Worm (Caenorhabditis elegans) whole organism, L3 larva: Measurements from ENCODE around the gene C42D8.9.

ENCODE experiments used
- aly-2 ChIP-seq: fragments of 150-350 bp; optimal IDR thresholded peaks from 2 replicates; lab custom pipeline; 2014; ENCODE audit warnings: missing biosample characterization, missing genetic modification characterization
- ama-1 ChIP-seq: fragments of 150-350 bp; optimal IDR thresholded peaks from 2 replicates; lab custom pipeline; 2018
- ceh-16 ChIP-seq: sonication (generic microtip); optimal IDR thresholded peaks from 2 replicates; lab custom pipeline; 2017; ENCODE audit warnings: missing biosample characterization, missing genetic modification characterization
- ceh-28 ChIP-seq: fragments of 150-350 bp; optimal IDR thresholded peaks from 2 replicates; lab custom pipeline; 2014; ENCODE audit warnings: missing biosample characterization, missing genetic modification reagents, missing genetic modification characterization
- ceh-82 ChIP-seq: fragments of 150-350 bp; optimal IDR thresholded peaks from 2 replicates; lab custom pipeline; 2014; ENCODE audit warnings: missing biosample characterization, missing genetic modification characterization
- ceh-9 ChIP-seq: sonication (generic microtip); optimal IDR thresholded peaks from 2 replicates; lab custom pipeline; 2018; ENCODE audit warnings: missing biosample characterization, missing genetic modification characterization
- daf-12 ChIP-seq: fragments of 150-350 bp; optimal IDR thresholded peaks from 2 replicates; lab custom pipeline; 2014; ENCODE audit warnings: missing biosample characterization, missing genetic modification reagents, missing genetic modification characterization
- egl-27 ChIP-seq: sonication (generic microtip); optimal IDR thresholded peaks from 4 replicates; lab custom pipeline; 2017; ENCODE audit warnings: missing biosample characterization, missing genetic modification reagents, missing genetic modification characterization
- egl-5 ChIP-seq: fragments of 150-350 bp; optimal IDR thresholded peaks from 2 replicates; lab custom pipeline; 2017; ENCODE audit warnings: missing biosample characterization, missing genetic modification reagents, missing genetic modification characterization, inconsistent platforms
- elt-2 ChIP-seq: sonication (generic microtip); optimal IDR thresholded peaks from 2 replicates; lab custom pipeline; 2016; ENCODE audit warnings: missing genetic modification reagents, mild to moderate bottlenecking, missing genetic modification characterization, missing compliant biosample characterization
- eor-1 ChIP-seq, 2 experiments: fragments of 150-350 bp; optimal IDR thresholded peaks; 2 replicates each; lab custom pipeline; 2014 to 2018; ENCODE audit warnings: missing biosample characterization in 2 of 2, missing genetic modification characterization in 2 of 2
- fkh-10 ChIP-seq: sonication (generic microtip); optimal IDR thresholded peaks from 2 replicates; lab custom pipeline; 2017; ENCODE audit warnings: missing biosample characterization, missing genetic modification reagents, missing genetic modification characterization
- fkh-2 ChIP-seq: fragments of 150-350 bp; optimal IDR thresholded peaks from 2 replicates; lab custom pipeline; 2014; ENCODE audit warnings: missing biosample characterization, missing genetic modification reagents, missing genetic modification characterization
- hmg-11 ChIP-seq: sonication (generic microtip); optimal IDR thresholded peaks from 2 replicates; lab custom pipeline; 2016; ENCODE audit warnings: missing genetic modification characterization, missing compliant biosample characterization
- jun-1 ChIP-seq: fragments of 150-350 bp; optimal IDR thresholded peaks from 2 replicates; lab custom pipeline; 2014; ENCODE audit warnings: missing biosample characterization, missing genetic modification reagents, missing genetic modification characterization
- lin-39 ChIP-seq: fragments of 150-350 bp; optimal IDR thresholded peaks from 2 replicates; lab custom pipeline; 2018; ENCODE audit warnings: missing biosample characterization, missing genetic modification reagents, missing genetic modification characterization
- lsy-12 ChIP-seq: sonication (generic microtip); optimal IDR thresholded peaks from 2 replicates; lab custom pipeline; 2016; ENCODE audit warnings: mild to moderate bottlenecking, missing genetic modification characterization, missing compliant biosample characterization
- mdl-1 ChIP-seq: fragments of 150-350 bp; optimal IDR thresholded peaks from 2 replicates; lab custom pipeline; 2014; ENCODE audit warnings: missing biosample characterization, missing genetic modification characterization
- mml-1 ChIP-seq: fragments of 150-350 bp; sonication (generic microtip); optimal IDR thresholded peaks from 3 replicates; lab custom pipeline; 2014; ENCODE audit warnings: missing biosample characterization, missing genetic modification characterization
- nfya-1 ChIP-seq: sonication (generic microtip); optimal IDR thresholded peaks from 2 replicates; lab custom pipeline; 2017; ENCODE audit warnings: missing genetic modification characterization, mild to moderate bottlenecking, missing compliant biosample characterization, antibody characterized with exemption, moderate library complexity; ENCODE audit not compliant: insufficient read depth
- nhr-12 ChIP-seq: fragments of 150-350 bp; optimal IDR thresholded peaks from 2 replicates; lab custom pipeline; 2014; ENCODE audit warnings: missing biosample characterization, missing genetic modification characterization
- nhr-23 ChIP-seq: fragments of 150-350 bp; optimal IDR thresholded peaks from 2 replicates; lab custom pipeline; 2014; ENCODE audit warnings: missing biosample characterization, missing genetic modification reagents, missing genetic modification characterization
- nhr-237 ChIP-seq: fragments of 150-350 bp; optimal IDR thresholded peaks from 2 replicates; lab custom pipeline; 2014; ENCODE audit warnings: missing biosample characterization, missing genetic modification characterization
- nhr-25 ChIP-seq: sonication (generic microtip); optimal IDR thresholded peaks from 2 replicates; lab custom pipeline; 2017; ENCODE audit warnings: missing biosample characterization, missing genetic modification characterization
- nhr-43 ChIP-seq: sonication (generic microtip); optimal IDR thresholded peaks from 2 replicates; lab custom pipeline; 2016; ENCODE audit warnings: mild to moderate bottlenecking, missing genetic modification characterization, missing compliant biosample characterization; ENCODE audit not compliant: poor library complexity, severe bottlenecking
- nhr-67 ChIP-seq: fragments of 150-350 bp; optimal IDR thresholded peaks from 2 replicates; lab custom pipeline; 2014; ENCODE audit warnings: missing biosample characterization, missing genetic modification characterization
- nhr-77 ChIP-seq: fragments of 150-350 bp; optimal IDR thresholded peaks from 2 replicates; lab custom pipeline; 2014; ENCODE audit warnings: missing biosample characterization, missing genetic modification characterization
- pha-4 ChIP-seq: fragments of 150-350 bp; optimal IDR thresholded peaks from 2 replicates; lab custom pipeline; 2014; ENCODE audit warnings: missing biosample characterization, missing genetic modification reagents, missing genetic modification characterization
- tbx-2 ChIP-seq: sonication (generic microtip); optimal IDR thresholded peaks from 2 replicates; lab custom pipeline; 2016; ENCODE audit warnings: mild to moderate bottlenecking, missing genetic modification characterization, missing compliant biosample characterization
- unc-39 ChIP-seq: sonication (generic microtip); optimal IDR thresholded peaks from 4 replicates; lab custom pipeline; 2017; ENCODE audit warnings: missing biosample characterization, missing genetic modification characterization
- unc-62 ChIP-seq: fragments of 150-350 bp; sonication (generic microtip); optimal IDR thresholded peaks from 4 replicates; lab custom pipeline; 2014; ENCODE audit warnings: missing biosample characterization, missing genetic modification reagents, missing genetic modification characterization
- ztf-11 ChIP-seq: fragments of 150-350 bp; optimal IDR thresholded peaks from 2 replicates; lab custom pipeline; 2014; ENCODE audit warnings: missing biosample characterization, missing genetic modification characterization

The C42D8.9 gene

DNA sequence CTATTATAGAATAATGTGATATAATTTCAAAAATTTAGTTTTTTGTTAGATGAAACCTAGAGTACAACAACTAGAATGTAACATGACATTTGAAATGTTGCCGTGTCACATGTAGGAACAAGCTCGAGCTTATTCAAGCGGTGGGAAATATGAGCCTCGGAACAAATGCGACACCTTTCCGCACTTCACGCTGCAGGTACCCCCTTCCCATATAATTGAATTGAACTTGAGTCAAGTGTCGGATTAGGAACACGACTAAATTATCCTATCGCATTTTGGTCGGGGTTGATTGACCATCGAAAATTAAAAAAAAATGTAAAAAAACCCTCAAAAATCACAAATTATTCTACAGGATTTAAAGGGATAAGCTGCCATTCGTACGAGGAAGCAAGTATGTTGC lies 13.4 kb upstream of the C42D8.9 start:
- TF ChIP-seq fkh-10 (GFP tag; lab: Kevin White, UChicago) = no peak
- TF ChIP-seq nhr-77 = no peak
- TF ChIP-seq mml-1 (tag; lab: Kevin White, UChicago) = no peak
- TF ChIP-seq nhr-237 (tag; lab: Kevin White, UChicago) = no peak
- no peak for TF ChIP-seq daf-12 (tag; lab: Kevin White, UChicago)
- no peak for TF ChIP-seq nhr-67 (tag; lab: Kevin White, UChicago)
- TF ChIP-seq jun-1 (tag; lab: Kevin White, UChicago) = no peak
- no peak for TF ChIP-seq nhr-43 (tag; lab: Kevin White, UChicago)

DNA sequence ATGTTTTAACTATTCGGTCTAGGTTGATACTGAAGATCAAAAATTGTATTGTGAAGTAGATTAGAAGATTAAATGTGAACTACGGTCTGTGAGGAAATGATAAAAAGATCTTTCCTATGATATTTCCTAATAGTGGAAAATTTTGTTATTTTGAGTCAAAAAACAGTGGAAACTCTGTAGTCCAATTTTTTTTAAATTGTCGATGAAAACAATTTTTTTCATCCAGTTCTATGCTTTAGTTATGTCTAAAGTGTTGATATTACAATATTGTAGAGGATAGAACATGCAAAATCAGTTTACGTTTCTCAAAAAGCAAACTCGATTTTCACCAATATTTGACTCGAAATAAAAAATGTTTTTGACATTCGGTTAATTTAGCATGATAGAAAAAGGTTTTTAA lies 12.8 kb upstream of the C42D8.9 start:
- no peak for TF ChIP-seq ceh-9 (tag; lab: Kevin White, UChicago)
- no peak for TF ChIP-seq egl-5 (tag; lab: Kevin White, UChicago)
- TF ChIP-seq jun-1 (tag; lab: Kevin White, UChicago) = no peak
- no peak for TF ChIP-seq nfya-1 (tag; lab: Kevin White, UChicago)
- no peak for TF ChIP-seq nhr-67 (tag; lab: Kevin White, UChicago)
- no peak for TF ChIP-seq eor-1 (tag; optimal IDR thresholded peaks at IDR 0.05; lab: Kevin White, UChicago)
- no peak for TF ChIP-seq ceh-28
- no peak for TF ChIP-seq daf-12 (tag; lab: Kevin White, UChicago)
- TF ChIP-seq lsy-12 (tag; lab: Kevin White, UChicago) = no peak
- TF ChIP-seq nhr-237 (tag; lab: Kevin White, UChicago) = no peak
- no peak for TF ChIP-seq nhr-12
- no peak for TF ChIP-seq egl-27
- no peak for TF ChIP-seq ceh-16
- no peak for TF ChIP-seq pha-4
- TF ChIP-seq, all 47 proteins: peak for 0

DNA sequence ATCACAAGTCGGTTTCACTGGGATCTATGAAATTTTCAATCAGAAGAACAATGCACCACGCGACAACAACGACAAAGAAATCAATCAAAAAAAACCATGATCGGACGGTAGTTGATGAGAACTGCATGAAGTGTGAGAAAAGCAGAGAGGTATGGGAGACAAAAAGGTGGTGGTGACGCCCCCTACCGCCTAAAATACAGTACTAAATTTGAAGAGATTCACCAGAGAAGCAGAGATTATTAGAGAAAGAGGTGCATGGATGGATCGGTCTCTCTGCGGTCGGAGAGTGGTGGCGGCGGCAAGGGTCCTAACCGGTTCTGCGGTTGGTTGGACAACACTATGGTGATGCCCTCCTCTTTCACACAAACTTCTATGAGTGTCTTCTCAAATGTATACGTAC lies 12.4 kb upstream of the C42D8.9 start:
- TF ChIP-seq pha-4 (peak; percentile 33), nhr-43 (tag; lab: Kevin White, UChicago) (peak; percentile 80), lin-39 (tag; lab: Kevin White, UChicago) (peak; percentile 28), elt-2 (tag; lab: Kevin White, UChicago) (peak; percentile 28), nhr-23 (peak; percentile 77), jun-1 (tag; lab: Kevin White, UChicago) (peak; percentile 44), unc-39 (no peak), nhr-25 (tag; lab: Kevin White, UChicago) (peak; percentile 86), mdl-1 (tag; lab: Kevin White, UChicago) (peak; percentile 26), lsy-12 (tag; lab: Kevin White, UChicago) (peak; percentile 39), ama-1 (lab: Kevin White, UChicago) (peak; percentile 56), unc-62 (GFP tag; lab: Kevin White, UChicago) (peak; percentile 50), nhr-77 (no peak), ceh-82 (tag; lab: Kevin White, UChicago) (no peak), aly-2 (no peak), nfya-1 (tag; lab: Kevin White, UChicago) (peak; percentile 51), hmg-11 (no peak), ztf-11 (tag; lab: Kevin White, UChicago) (no peak)

DNA sequence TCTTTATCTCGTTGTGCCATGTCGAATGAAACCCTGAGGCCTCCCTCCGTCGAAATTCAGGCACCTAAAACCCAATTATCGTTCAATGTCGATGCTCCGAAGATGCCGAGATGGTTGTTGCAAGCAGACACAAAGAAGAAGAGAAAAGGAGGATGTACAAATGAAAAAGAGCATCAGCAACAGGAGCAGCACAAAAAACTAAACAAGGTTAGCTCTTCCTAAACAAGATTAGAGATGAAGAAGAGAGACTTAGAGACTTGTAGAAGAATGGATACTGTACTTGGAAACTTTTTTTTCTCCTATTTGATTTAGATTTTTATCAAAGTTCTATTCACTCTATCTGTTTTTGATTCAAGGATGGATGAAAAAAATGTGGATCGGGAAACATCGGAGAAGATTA lies 10.7 kb upstream of the C42D8.9 start:
- TF ChIP-seq tbx-2 (tag; lab: Kevin White, UChicago) (no peak), fkh-10 (GFP tag; lab: Kevin White, UChicago) (peak; percentile 85)

DNA sequence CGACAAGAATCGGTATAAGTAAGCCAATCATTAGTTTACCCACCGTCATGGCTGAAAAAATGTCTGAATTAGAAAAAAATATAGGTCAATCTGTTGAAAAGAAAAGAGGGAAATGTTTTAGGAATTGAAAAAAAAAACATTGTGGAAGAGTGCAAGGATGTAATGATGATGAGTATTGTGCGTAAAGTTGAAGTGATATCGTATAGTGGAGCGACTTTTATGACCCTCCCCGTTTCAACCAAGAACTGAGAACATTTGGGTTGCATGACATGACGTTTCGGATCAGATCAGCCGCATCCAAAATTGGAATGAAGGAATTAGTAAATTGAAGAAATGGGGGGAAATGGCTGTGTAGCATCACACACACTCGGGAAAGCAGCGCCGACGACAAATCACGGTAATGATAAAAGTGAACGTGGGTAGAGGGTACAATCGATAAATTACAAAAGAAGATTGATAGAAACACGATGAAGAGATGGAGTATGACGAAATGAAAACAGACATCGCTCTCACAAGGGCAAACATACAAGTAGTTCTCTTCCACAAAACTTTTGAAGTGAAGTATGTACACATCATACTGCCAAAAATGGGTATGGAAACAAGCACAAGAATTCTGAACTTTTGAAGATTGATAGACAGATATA lies 10.1 kb upstream of the C42D8.9 start, which contains the start of gene apl-1:
Gene apl-1, minus strand, starts transcription at position 51 of the 644 bp plus-strand sequence.
- TF ChIP-seq pha-4 (peak; percentile 46), ceh-28 (peak; percentile 28), nfya-1 (tag; lab: Kevin White, UChicago) (peak; percentile 28), nhr-25 (tag; lab: Kevin White, UChicago) (peak; percentile 43), mml-1 (tag; lab: Kevin White, UChicago) (no peak), nhr-23 (peak; percentile 48), fkh-2 (no peak), ama-1 (lab: Kevin White, UChicago) (peak; percentile 15)
